Fruit fly (Drosophila melanogaster) whole organism, embryonic: ENCODE results near the gene CG6254.

Source experiments
- Awh ChIP-seq: fragments of 200-800 bp; sonication (Bioruptor generic); IDR thresholded peaks from 2 replicates; pipeline ENCODE4, ENCODE4 v1.3.6; 2022; ENCODE audit warnings: missing biosample characterization, missing genetic modification characterization
- Blimp-1 ChIP-seq: fragments of 200-800 bp; sonication (Bioruptor generic); optimal IDR thresholded peaks from 3 replicates; lab custom pipeline; 2018; ENCODE audit warnings: missing biosample characterization, missing genetic modification characterization, mild to moderate bottlenecking, moderate library complexity, missing genetic modification reagents
- CG11093 ChIP-seq: fragments of 200-800 bp; sonication (Bioruptor generic); IDR thresholded peaks from 3 replicates; pipeline ENCODE4 v1.3.6; 2022; ENCODE audit warnings: missing biosample characterization, missing genetic modification characterization
- CG11560 ChIP-seq: fragments of 200-800 bp; sonication (Bioruptor generic); IDR thresholded peaks from 3 replicates; pipeline ENCODE4 v1.3.6; 2022; ENCODE audit warnings: missing biosample characterization, missing genetic modification characterization
- CG14667 ChIP-seq: fragments of 200-800 bp; sonication (Bioruptor generic); IDR thresholded peaks from 2 replicates; pipeline ENCODE4 v1.3.6; 2022; ENCODE audit warnings: missing biosample characterization, missing genetic modification characterization
- CG15073 ChIP-seq: fragments of 200-800 bp; sonication (Bioruptor generic); optimal IDR thresholded peaks from 2 replicates; lab custom pipeline; 2016; ENCODE audit warnings: missing biosample characterization, missing genetic modification characterization
- CG16779 ChIP-seq: fragments of 200-800 bp; sonication (Bioruptor generic); IDR thresholded peaks from 2 replicates; pipeline ENCODE4 v1.3.6; 2022; ENCODE audit warnings: missing biosample characterization, missing genetic modification characterization
- CG2712 ChIP-seq: fragments of 200-800 bp; optimal IDR thresholded peaks from 3 replicates; lab custom pipeline; 2019; ENCODE audit warnings: missing biosample characterization, mild to moderate bottlenecking, missing genetic modification characterization, moderate library complexity
- CG30431 ChIP-seq: fragments of 200-800 bp; sonication (Bioruptor generic); optimal IDR thresholded peaks from 2 replicates; lab custom pipeline; 2017; ENCODE audit warnings: missing biosample characterization, missing genetic modification characterization
- CG32767 ChIP-seq: fragments of 200-800 bp; sonication (Bioruptor generic); IDR thresholded peaks from 2 replicates; pipeline ENCODE4 v1.3.6; 2022; ENCODE audit warnings: missing biosample characterization, missing genetic modification characterization
- CG33557 ChIP-seq: fragments of 200-800 bp; sonication (Bioruptor generic); optimal IDR thresholded peaks from 2 replicates; lab custom pipeline; 2019; ENCODE audit warnings: missing biosample characterization, mild to moderate bottlenecking, missing genetic modification characterization, moderate library complexity
- CG3838 ChIP-seq: fragments of 200-800 bp; sonication (Bioruptor generic); optimal IDR thresholded peaks from 3 replicates; lab custom pipeline; 2016; ENCODE audit warnings: missing biosample characterization, missing genetic modification characterization
- CG3847 ChIP-seq: fragments of 200-800 bp; sonication (Bioruptor generic); IDR thresholded peaks from 2 replicates; pipeline ENCODE4 v1.3.6; 2022; ENCODE audit warnings: missing biosample characterization, missing genetic modification characterization
- CG4854 ChIP-seq: fragments of 200-800 bp; sonication (Bioruptor generic); optimal IDR thresholded peaks from 2 replicates; lab custom pipeline; 2016; ENCODE audit warnings: missing biosample characterization, missing genetic modification characterization, inconsistent platforms
- CG6254 ChIP-seq: fragments of 200-800 bp; sonication (Bioruptor generic); optimal IDR thresholded peaks from 3 replicates; lab custom pipeline; 2017; ENCODE audit warnings: mild to moderate bottlenecking, missing biosample characterization, missing genetic modification reagents, missing genetic modification characterization
- CG6654 ChIP-seq: fragments of 200-800 bp; sonication (Bioruptor generic); optimal IDR thresholded peaks from 2 replicates; lab custom pipeline; 2017; ENCODE audit warnings: missing biosample characterization, mild to moderate bottlenecking, missing genetic modification characterization
- CG7928 ChIP-seq: fragments of 200-800 bp; sonication (Bioruptor generic); optimal IDR thresholded peaks from 2 replicates; lab custom pipeline; 2017; ENCODE audit warnings: missing biosample characterization, mild to moderate bottlenecking, missing genetic modification characterization
- HLH54F ChIP-seq: fragments of 200-800 bp; sonication (Bioruptor generic); optimal IDR thresholded peaks from 3 replicates; lab custom pipeline; 2016; ENCODE audit warnings: missing biosample characterization, missing genetic modification characterization
- HLHmδ ChIP-seq: fragments of 200-800 bp; sonication (Bioruptor generic); optimal IDR thresholded peaks from 2 replicates; lab custom pipeline; 2018; ENCODE audit warnings: missing biosample characterization, mild to moderate bottlenecking, missing genetic modification characterization, moderate library complexity
- Hmr ChIP-seq: fragments of 200-800 bp; sonication (Bioruptor generic); optimal IDR thresholded peaks from 3 replicates; lab custom pipeline; 2017; ENCODE audit warnings: mild to moderate bottlenecking, missing biosample characterization, missing genetic modification reagents, missing genetic modification characterization
- Hr51 ChIP-seq, 2 experiments: fragments of 200-800 bp; sonication (Bioruptor generic); optimal IDR thresholded peaks; 2 replicates in 1 of 2; 3 replicates in 1 of 2; lab custom pipeline; 2016 to 2018; ENCODE audit warnings: missing biosample characterization in 2 of 2, missing genetic modification characterization in 2 of 2, mild to moderate bottlenecking in 1 of 2, moderate library complexity in 1 of 2
- Jarid2 ChIP-seq: fragments of 200-800 bp; sonication (Bioruptor generic); optimal IDR thresholded peaks from 3 replicates; lab custom pipeline; 2017; ENCODE audit warnings: mild to moderate bottlenecking, missing biosample characterization, missing genetic modification reagents, missing genetic modification characterization
- MBD-R2 ChIP-seq: fragments of 200-800 bp; sonication (Bioruptor generic); IDR thresholded peaks from 2 replicates; pipeline ENCODE4 v1.3.6; 2022; ENCODE audit warnings: missing biosample characterization, missing genetic modification characterization
- Mrtf ChIP-seq: fragments of 200-800 bp; sonication (Bioruptor generic); IDR thresholded peaks from 3 replicates; pipeline ENCODE4 v1.3.6; 2022; ENCODE audit warnings: missing biosample characterization, missing genetic modification characterization
- Sin3A ChIP-seq: fragments of >200 bp; optimal IDR thresholded peaks from 2 replicates; lab custom pipeline; 2018
- Spps ChIP-seq: fragments of 200-800 bp; sonication (Bioruptor generic); optimal IDR thresholded peaks from 2 replicates; lab custom pipeline; 2018; ENCODE audit warnings: missing biosample characterization, mild to moderate bottlenecking, missing genetic modification characterization
- Vsx1 ChIP-seq: fragments of 200-800 bp; sonication (Bioruptor generic); optimal IDR thresholded peaks from 2 replicates; lab custom pipeline; 2017; ENCODE audit warnings: missing biosample characterization, mild to moderate bottlenecking, missing genetic modification characterization, missing genetic modification reagents
- ab ChIP-seq: fragments of 200-800 bp; sonication (Bioruptor generic); optimal IDR thresholded peaks from 2 replicates; lab custom pipeline; 2016; ENCODE audit warnings: missing biosample characterization, missing genetic modification characterization
- br ChIP-seq: fragments of >200 bp; optimal IDR thresholded peaks from 2 replicates; lab custom pipeline; 2017
- bsh ChIP-seq, 2 experiments: fragments of 200-800 bp; sonication (Bioruptor generic); optimal IDR thresholded peaks; 2 replicates each; lab custom pipeline; 2017 to 2018; ENCODE audit warnings: mild to moderate bottlenecking in 2 of 2, missing biosample characterization in 2 of 2, missing genetic modification characterization in 2 of 2, moderate library complexity in 1 of 2
- cg ChIP-seq: fragments of 200-800 bp; sonication (Bioruptor generic); optimal IDR thresholded peaks from 3 replicates; lab custom pipeline; 2019; ENCODE audit warnings: missing biosample characterization, mild to moderate bottlenecking, missing genetic modification characterization, moderate library complexity
- chinmo ChIP-seq: fragments of 200-800 bp; sonication (Bioruptor generic); IDR thresholded peaks from 4 replicates; pipeline ENCODE4 v1.3.6; 2022; ENCODE audit warnings: missing biosample characterization, missing genetic modification characterization; ENCODE audit not compliant: partially characterized antibody
- chm ChIP-seq: fragments of 200-800 bp; sonication (Bioruptor generic); IDR thresholded peaks from 2 replicates; pipeline ENCODE4 v1.3.6; 2022; ENCODE audit warnings: missing biosample characterization, missing genetic modification characterization
- ci ChIP-seq: fragments of 200-800 bp; sonication (Bioruptor generic); IDR thresholded peaks from 3 replicates; pipeline ENCODE4 v1.3.6; 2022; ENCODE audit warnings: missing biosample characterization, missing genetic modification characterization
- disco-r ChIP-seq: fragments of 200-800 bp; sonication (Bioruptor generic); optimal IDR thresholded peaks from 2 replicates; lab custom pipeline; 2016; ENCODE audit warnings: missing biosample characterization, missing genetic modification characterization
- dmrt99B ChIP-seq: fragments of 200-800 bp; sonication (Bioruptor generic); optimal IDR thresholded peaks from 2 replicates; lab custom pipeline; 2018; ENCODE audit warnings: missing biosample characterization, mild to moderate bottlenecking, missing genetic modification characterization, moderate library complexity
- ftz-f1 ChIP-seq: fragments of 200-800 bp; sonication (Bioruptor generic); optimal IDR thresholded peaks from 2 replicates; lab custom pipeline; 2016; ENCODE audit warnings: missing biosample characterization, missing genetic modification characterization
- gfzf ChIP-seq: fragments of 200-800 bp; sonication (Bioruptor generic); optimal IDR thresholded peaks from 2 replicates; lab custom pipeline; 2016; ENCODE audit warnings: missing biosample characterization, mild to moderate bottlenecking, missing genetic modification characterization, moderate library complexity
- hbn ChIP-seq: fragments of 200-800 bp; sonication (Bioruptor generic); IDR thresholded peaks from 2 replicates; pipeline ENCODE4 v1.3.6; 2022; ENCODE audit warnings: missing biosample characterization, missing genetic modification characterization; ENCODE audit not compliant: partially characterized antibody
- ken ChIP-seq: fragments of 200-800 bp; sonication (Bioruptor generic); IDR thresholded peaks from 3 replicates; pipeline ENCODE4 v1.3.6; 2022; ENCODE audit warnings: missing biosample characterization, missing genetic modification characterization
- klu ChIP-seq: fragments of 200-800 bp; sonication (Bioruptor generic); IDR thresholded peaks from 2 replicates; pipeline ENCODE4 v1.3.6; 2022; ENCODE audit warnings: missing biosample characterization, missing genetic modification characterization
- nmo ChIP-seq: fragments of 200-800 bp; sonication (Bioruptor generic); optimal IDR thresholded peaks from 2 replicates; lab custom pipeline; 2018; ENCODE audit warnings: missing biosample characterization, mild to moderate bottlenecking, missing genetic modification characterization, moderate library complexity
- odd ChIP-seq: fragments of 200-800 bp; sonication (Bioruptor generic); optimal IDR thresholded peaks from 2 replicates; lab custom pipeline; 2017; ENCODE audit warnings: missing biosample characterization, mild to moderate bottlenecking, missing genetic modification characterization
- onecut ChIP-seq: fragments of 200-800 bp; sonication (Bioruptor generic); IDR thresholded peaks from 2 replicates; pipeline ENCODE4 v1.3.6; 2022; ENCODE audit warnings: missing biosample characterization, missing genetic modification characterization
- peb ChIP-seq: fragments of 200-800 bp; sonication (Bioruptor generic); IDR thresholded peaks from 2 replicates; pipeline ENCODE4 v1.3.6; 2022; ENCODE audit warnings: missing biosample characterization, missing genetic modification characterization
- pnt ChIP-seq: fragments of 200-800 bp; sonication (Bioruptor generic); optimal IDR thresholded peaks from 3 replicates; lab custom pipeline; 2016; ENCODE audit warnings: missing biosample characterization, missing genetic modification characterization
- pum ChIP-seq: fragments of 200-800 bp; sonication (Bioruptor generic); optimal IDR thresholded peaks from 2 replicates; lab custom pipeline; 2016; ENCODE audit warnings: missing biosample characterization, missing genetic modification characterization
- ranshi ChIP-seq: fragments of 200-800 bp; sonication (Bioruptor generic); IDR thresholded peaks from 2 replicates; pipeline ENCODE4 v1.3.6; 2022; ENCODE audit warnings: missing biosample characterization, missing genetic modification characterization
- schlank ChIP-seq: fragments of 200-800 bp; sonication (Bioruptor generic); optimal IDR thresholded peaks from 2 replicates; lab custom pipeline; 2018; ENCODE audit warnings: missing biosample characterization, mild to moderate bottlenecking, missing genetic modification characterization
- slou ChIP-seq: fragments of 200-800 bp; sonication (Bioruptor generic); optimal IDR thresholded peaks from 3 replicates; lab custom pipeline; 2016; ENCODE audit warnings: missing biosample characterization, missing genetic modification characterization
- tio ChIP-seq: fragments of 200-800 bp; sonication (Bioruptor generic); optimal IDR thresholded peaks from 2 replicates; lab custom pipeline; 2017; ENCODE audit warnings: missing biosample characterization, missing genetic modification characterization, inconsistent platforms
- trem ChIP-seq: fragments of 200-800 bp; optimal IDR thresholded peaks from 3 replicates; lab custom pipeline; 2019; ENCODE audit warnings: missing biosample characterization, mild to moderate bottlenecking, missing genetic modification characterization, moderate library complexity
- vvl ChIP-seq: fragments of 200-800 bp; sonication (Bioruptor generic); IDR thresholded peaks from 2 replicates; pipeline ENCODE4 v1.3.6; 2022; ENCODE audit warnings: missing biosample characterization, missing genetic modification characterization

The CG6254 gene

DNA sequence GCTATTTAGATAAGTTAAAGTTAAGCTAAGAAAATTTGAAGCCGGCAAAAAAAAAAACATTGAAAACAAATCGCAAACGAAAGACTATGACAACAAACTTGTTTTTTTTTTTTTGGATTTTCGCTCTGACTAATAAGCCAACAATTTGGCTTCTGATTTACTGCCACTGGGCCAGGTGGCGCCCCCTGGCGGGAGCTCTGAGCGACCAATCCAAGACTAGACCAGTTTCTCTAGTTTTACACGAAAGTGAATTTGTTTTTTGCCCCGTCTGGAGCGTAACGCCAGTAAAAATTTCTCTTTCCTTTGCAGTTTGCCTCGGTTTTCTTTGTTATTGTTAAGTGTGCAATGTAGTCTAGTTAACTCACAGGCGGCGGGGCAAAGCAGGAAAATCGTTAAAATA lies 36.4 kb downstream of the CG6254 start (continued):
- no peak for TF ChIP-seq Hr51 (GFP tag; optimal IDR thresholded peaks at IDR 0.05; lab: Kevin White, UChicago)
- TF ChIP-seq Vsx1 (GFP tag; lab: Kevin White, UChicago): no peak
- no peak for TF ChIP-seq Hmr
- TF ChIP-seq ken (GFP tag; lab: Robert Waterston, UW): no peak
- no peak for TF ChIP-seq ftz-f1 (GFP tag; lab: Kevin White, UChicago)
- no peak for TF ChIP-seq klu (GFP tag; lab: Robert Waterston, UW)
- no peak for TF ChIP-seq CG15073
- no peak for TF ChIP-seq Sin3A (lab: Kevin White, UChicago)
- no peak for TF ChIP-seq disco-r (GFP tag; lab: Kevin White, UChicago)
- TF ChIP-seq pum (GFP tag; lab: Kevin White, UChicago): no peak
- no peak for TF ChIP-seq slou (GFP tag; lab: Kevin White, UChicago)
- TF ChIP-seq gfzf (GFP tag; lab: Kevin White, UChicago): no peak
- no peak for TF ChIP-seq CG6654
- no peak for TF ChIP-seq trem (tag; lab: Kevin White, UChicago)
- 0 out of 4 replicates have a peak, but pooled peaks have one; percentile 20 for TF ChIP-seq chinmo
- no peak for TF ChIP-seq CG14667 (GFP tag; lab: Robert Waterston, UW)
- peak; percentile 26 for TF ChIP-seq CG6254 (GFP tag; lab: Kevin White, UChicago)
- peak; percentile 19 for TF ChIP-seq HLHmδ (GFP tag; lab: Kevin White, UChicago)
- no peak for TF ChIP-seq onecut (GFP tag; lab: Robert Waterston, UW)
- TF ChIP-seq CG11560 (tag; lab: Robert Waterston, UW): no peak
- no peak for TF ChIP-seq ab (GFP tag; lab: Kevin White, UChicago)
- no peak for TF ChIP-seq Awh
- TF ChIP-seq CG33557: peak; percentile 48
- TF ChIP-seq pnt (GFP tag; lab: Kevin White, UChicago): no peak
- TF ChIP-seq bsh (GFP tag; optimal IDR thresholded peaks at IDR 0.05; lab: Kevin White, UChicago): peak in 1 of 2 experiments; percentile 18
- TF ChIP-seq peb (GFP tag; lab: Robert Waterston, UW): no peak
- no peak for TF ChIP-seq CG3838
- no peak for TF ChIP-seq MBD-R2
- no peak for TF ChIP-seq tio (GFP tag; lab: Kevin White, UChicago)
- TF ChIP-seq br: no peak
- TF ChIP-seq ranshi: no peak
- no peak for TF ChIP-seq odd (GFP tag; lab: Kevin White, UChicago)
- no peak for TF ChIP-seq cg (GFP tag; lab: Kevin White, UChicago)
- no peak for TF ChIP-seq nmo (GFP tag; lab: Kevin White, UChicago)
- no peak for TF ChIP-seq HLH54F (GFP tag; lab: Kevin White, UChicago)
- no peak for TF ChIP-seq CG11093 (GFP tag; lab: Robert Waterston, UW)
- no peak for TF ChIP-seq CG16779 (GFP tag; lab: Robert Waterston, UW)
- no peak for TF ChIP-seq CG2712 (tag; lab: Kevin White, UChicago)
- TF ChIP-seq chm (GFP tag; lab: Robert Waterston, UW): no peak
- TF ChIP-seq Spps (tag; lab: Kevin White, UChicago): no peak
- TF ChIP-seq vvl (GFP tag; lab: Robert Waterston, UW): 0 out of 2 replicates have a peak, but pooled peaks have one; percentile 13
- peak; percentile 30; the same call in 1 of the 3 replicates for TF ChIP-seq ci (GFP tag; lab: Robert Waterston, UW)
- no peak for TF ChIP-seq dmrt99B
- no peak for TF ChIP-seq CG4854 (GFP tag; lab: Kevin White, UChicago)
- no peak for TF ChIP-seq CG7928 (GFP tag; lab: Kevin White, UChicago)
- TF ChIP-seq Blimp-1: peak; percentile 99
- no peak for TF ChIP-seq schlank (tag; lab: Kevin White, UChicago)
- no peak for TF ChIP-seq hbn (GFP tag; lab: Robert Waterston, UW)
- TF ChIP-seq CG30431 (GFP tag; lab: Kevin White, UChicago): no peak
- no peak for TF ChIP-seq CG3847 (GFP tag; lab: Robert Waterston, UW)
- no peak for TF ChIP-seq Mrtf (GFP tag; lab: Robert Waterston, UW)
- no peak for TF ChIP-seq CG32767 (GFP tag; lab: Robert Waterston, UW)
- no peak for TF ChIP-seq Jarid2 (GFP tag; lab: Kevin White, UChicago)
